Fruit fly (Drosophila melanogaster) whole organism, embryonic: ENCODE measurements around the gene CG13085.

ENCODE experiments used
- Awh ChIP-seq: fragments of 200-800 bp; sonication (Bioruptor generic); IDR thresholded peaks from 2 replicates; pipeline ENCODE4, ENCODE4 v1.3.6; 2022; ENCODE audit warnings: missing biosample characterization, missing genetic modification characterization
- Blimp-1 ChIP-seq: fragments of 200-800 bp; sonication (Bioruptor generic); optimal IDR thresholded peaks from 3 replicates; lab custom pipeline; 2018; ENCODE audit warnings: missing biosample characterization, missing genetic modification characterization, mild to moderate bottlenecking, moderate library complexity, missing genetic modification reagents
- CG12769 ChIP-seq: fragments of 200-800 bp; sonication (Bioruptor generic); optimal IDR thresholded peaks from 2 replicates; lab custom pipeline; 2019; ENCODE audit warnings: missing biosample characterization, mild to moderate bottlenecking, missing genetic modification characterization, moderate library complexity
- CG12942 ChIP-seq: fragments of 200-800 bp; sonication (Bioruptor generic); optimal IDR thresholded peaks from 3 replicates; lab custom pipeline; 2016; ENCODE audit warnings: missing biosample characterization, missing genetic modification characterization
- CG13287 ChIP-seq: fragments of 200-800 bp; sonication (Bioruptor generic); IDR thresholded peaks from 2 replicates; pipeline ENCODE4 v1.3.6; 2022; ENCODE audit warnings: missing biosample characterization, missing genetic modification characterization; ENCODE audit not compliant: partially characterized antibody
- CG17186 ChIP-seq: fragments of 200-800 bp; sonication (Bioruptor generic); optimal IDR thresholded peaks from 3 replicates; lab custom pipeline; 2017; ENCODE audit warnings: missing biosample characterization, missing genetic modification reagents, missing genetic modification characterization
- CG18476 ChIP-seq: fragments of 200-800 bp; sonication (Bioruptor generic); optimal IDR thresholded peaks from 2 replicates; lab custom pipeline; 2016; ENCODE audit warnings: missing biosample characterization, mild to moderate bottlenecking, missing genetic modification characterization
- CG18619 ChIP-seq: fragments of 200-800 bp; sonication (Bioruptor generic); optimal IDR thresholded peaks from 3 replicates; lab custom pipeline; 2017; ENCODE audit warnings: missing biosample characterization, mild to moderate bottlenecking, missing genetic modification characterization
- CG2678 ChIP-seq: fragments of 200-800 bp; sonication (Bioruptor generic); optimal IDR thresholded peaks from 3 replicates; lab custom pipeline; 2019; ENCODE audit warnings: missing biosample characterization, mild to moderate bottlenecking, missing genetic modification characterization, moderate library complexity
- CG2712 ChIP-seq: fragments of 200-800 bp; optimal IDR thresholded peaks from 3 replicates; lab custom pipeline; 2019; ENCODE audit warnings: missing biosample characterization, mild to moderate bottlenecking, missing genetic modification characterization, moderate library complexity
- CG2889 ChIP-seq: fragments of 200-800 bp; sonication (Bioruptor generic); IDR thresholded peaks from 3 replicates; pipeline ENCODE4 v1.3.6; 2022; ENCODE audit warnings: missing biosample characterization, missing genetic modification characterization
- CG30020 ChIP-seq: fragments of 200-800 bp; optimal IDR thresholded peaks from 2 replicates; lab custom pipeline; 2019; ENCODE audit warnings: missing biosample characterization, mild to moderate bottlenecking, missing genetic modification characterization, moderate library complexity
- CG30431 ChIP-seq: fragments of 200-800 bp; sonication (Bioruptor generic); optimal IDR thresholded peaks from 2 replicates; lab custom pipeline; 2017; ENCODE audit warnings: missing biosample characterization, missing genetic modification characterization
- CG3065 ChIP-seq: fragments of 200-800 bp; sonication (Bioruptor generic); optimal IDR thresholded peaks from 2 replicates; lab custom pipeline; 2016; ENCODE audit warnings: missing biosample characterization, missing genetic modification characterization
- CG32772 ChIP-seq: fragments of 200-800 bp; sonication (Bioruptor generic); IDR thresholded peaks from 2 replicates; pipeline ENCODE4 v1.3.6; 2022; ENCODE audit warnings: missing biosample characterization, missing genetic modification characterization
- CG33557 ChIP-seq: fragments of 200-800 bp; sonication (Bioruptor generic); optimal IDR thresholded peaks from 2 replicates; lab custom pipeline; 2019; ENCODE audit warnings: missing biosample characterization, mild to moderate bottlenecking, missing genetic modification characterization, moderate library complexity
- CG42726 ChIP-seq: fragments of 200-800 bp; sonication (Bioruptor generic); IDR thresholded peaks from 2 replicates; pipeline ENCODE4 v1.3.6; 2022; ENCODE audit warnings: missing biosample characterization, missing genetic modification characterization; ENCODE audit not compliant: partially characterized antibody
- CG4820 ChIP-seq: fragments of 200-800 bp; sonication (Bioruptor generic); optimal IDR thresholded peaks from 3 replicates; lab custom pipeline; 2016; ENCODE audit warnings: missing biosample characterization, missing genetic modification characterization
- CG7556 ChIP-seq: fragments of 200-800 bp; sonication (Bioruptor generic); optimal IDR thresholded peaks from 2 replicates; lab custom pipeline; 2017; ENCODE audit warnings: missing biosample characterization, mild to moderate bottlenecking, missing genetic modification characterization
- CG7987 ChIP-seq: fragments of 200-800 bp; sonication (Bioruptor generic); optimal IDR thresholded peaks from 2 replicates; lab custom pipeline; 2018; ENCODE audit warnings: missing biosample characterization, mild to moderate bottlenecking, missing genetic modification characterization, moderate library complexity
- CG8089 ChIP-seq: fragments of 200-800 bp; sonication (Bioruptor generic); optimal IDR thresholded peaks from 3 replicates; lab custom pipeline; 2016; ENCODE audit warnings: missing biosample characterization, missing genetic modification characterization
- CkIIα-i1 ChIP-seq: fragments of 200-800 bp; sonication (Bioruptor generic); IDR thresholded peaks from 2 replicates; pipeline ENCODE4 v1.3.6; 2022; ENCODE audit warnings: missing biosample characterization, missing genetic modification characterization
- Dip2 ChIP-seq: fragments of 200-800 bp; sonication (Bioruptor generic); IDR thresholded peaks from 2 replicates; pipeline ENCODE4 v1.3.6; 2022; ENCODE audit warnings: missing biosample characterization, missing genetic modification characterization
- Dip3 ChIP-seq: fragments of 200-800 bp; sonication (Bioruptor generic); optimal IDR thresholded peaks from 3 replicates; lab custom pipeline; 2016; ENCODE audit warnings: missing biosample characterization, missing genetic modification characterization
- Elba2 ChIP-seq: fragments of 200-800 bp; sonication (Bioruptor generic); optimal IDR thresholded peaks from 3 replicates; lab custom pipeline; 2016; ENCODE audit warnings: missing biosample characterization, missing genetic modification characterization
- Hr39 ChIP-seq: fragments of >200 bp; optimal IDR thresholded peaks from 2 replicates; lab custom pipeline; 2017
- Hsf ChIP-seq: fragments of 200-800 bp; sonication (Bioruptor generic); optimal IDR thresholded peaks from 3 replicates; lab custom pipeline; 2016; ENCODE audit warnings: missing biosample characterization, missing genetic modification characterization
- Lhr ChIP-seq: fragments of 200-800 bp; sonication (Bioruptor generic); optimal IDR thresholded peaks from 3 replicates; lab custom pipeline; 2017; ENCODE audit warnings: mild to moderate bottlenecking, missing biosample characterization, missing genetic modification reagents, missing genetic modification characterization
- NK7.1 ChIP-seq: fragments of 200-800 bp; sonication (Bioruptor generic); optimal IDR thresholded peaks from 3 replicates; lab custom pipeline; 2016; ENCODE audit warnings: missing biosample characterization, missing genetic modification characterization
- Rfx ChIP-seq: fragments of 200-800 bp; sonication (Bioruptor generic); IDR thresholded peaks from 2 replicates; pipeline ENCODE4 v1.3.6; 2022; ENCODE audit warnings: missing biosample characterization, missing genetic modification characterization
- Xbp1 ChIP-seq: fragments of 200-800 bp; sonication (Bioruptor generic); optimal IDR thresholded peaks from 3 replicates; lab custom pipeline; 2016; ENCODE audit warnings: missing biosample characterization, mild to moderate bottlenecking, missing genetic modification characterization
- YL-1 ChIP-seq: fragments of 200-800 bp; sonication (Bioruptor generic); optimal IDR thresholded peaks from 3 replicates; lab custom pipeline; 2017; ENCODE audit warnings: missing biosample characterization, mild to moderate bottlenecking, missing genetic modification characterization
- bsh ChIP-seq, 2 experiments: fragments of 200-800 bp; sonication (Bioruptor generic); optimal IDR thresholded peaks; 2 replicates each; lab custom pipeline; 2017 to 2018; ENCODE audit warnings: mild to moderate bottlenecking in 2 of 2, missing biosample characterization in 2 of 2, missing genetic modification characterization in 2 of 2, moderate library complexity in 1 of 2
- cas ChIP-seq: fragments of 200-800 bp; sonication (Bioruptor generic); IDR thresholded peaks from 2 replicates; pipeline ENCODE4 v1.3.6; 2022; ENCODE audit warnings: missing biosample characterization, missing genetic modification characterization
- chm ChIP-seq: fragments of 200-800 bp; sonication (Bioruptor generic); IDR thresholded peaks from 2 replicates; pipeline ENCODE4 v1.3.6; 2022; ENCODE audit warnings: missing biosample characterization, missing genetic modification characterization
- cwo ChIP-seq: fragments of 200-800 bp; sonication (Bioruptor generic); optimal IDR thresholded peaks from 3 replicates; lab custom pipeline; 2017; ENCODE audit warnings: missing biosample characterization, missing genetic modification characterization, mild to moderate bottlenecking, moderate library complexity, missing genetic modification reagents
- ewg ChIP-seq: fragments of 200-800 bp; sonication (Bioruptor generic); optimal IDR thresholded peaks from 3 replicates; lab custom pipeline; 2017; ENCODE audit warnings: mild to moderate bottlenecking, missing biosample characterization, missing genetic modification reagents, missing genetic modification characterization
- fd3F ChIP-seq: fragments of 200-800 bp; sonication (Bioruptor generic); optimal IDR thresholded peaks from 2 replicates; lab custom pipeline; 2018; ENCODE audit warnings: missing biosample characterization, mild to moderate bottlenecking, missing genetic modification characterization, moderate library complexity
- fd64A ChIP-seq: fragments of 200-800 bp; sonication (Bioruptor generic); optimal IDR thresholded peaks from 3 replicates; lab custom pipeline; 2018; ENCODE audit warnings: missing biosample characterization, mild to moderate bottlenecking, missing genetic modification characterization
- gem ChIP-seq: fragments of 200-800 bp; sonication (Bioruptor generic); optimal IDR thresholded peaks from 2 replicates; lab custom pipeline; 2019; ENCODE audit warnings: missing biosample characterization, mild to moderate bottlenecking, missing genetic modification characterization, moderate library complexity
- otp ChIP-seq: fragments of 200-800 bp; sonication (Bioruptor generic); IDR thresholded peaks from 3 replicates; pipeline ENCODE4, ENCODE4 v1.3.6; 2022; ENCODE audit warnings: missing biosample characterization, missing genetic modification characterization
- psq ChIP-seq: fragments of 200-800 bp; sonication (Bioruptor generic); optimal IDR thresholded peaks from 2 replicates; lab custom pipeline; 2017; ENCODE audit warnings: missing biosample characterization, missing genetic modification characterization
- sd ChIP-seq: fragments of 200-800 bp; sonication (Bioruptor generic); optimal IDR thresholded peaks from 3 replicates; lab custom pipeline; 2018; ENCODE audit warnings: missing biosample characterization, mild to moderate bottlenecking, missing genetic modification characterization, moderate library complexity
- seq ChIP-seq: fragments of 200-800 bp; sonication (Bioruptor generic); IDR thresholded peaks from 2 replicates; pipeline ENCODE4 v1.3.6; 2022; ENCODE audit warnings: missing biosample characterization, missing genetic modification characterization
- tna ChIP-seq: fragments of 200-800 bp; sonication (Bioruptor generic); IDR thresholded peaks from 2 replicates; pipeline ENCODE4 v1.3.6; 2022; ENCODE audit warnings: missing biosample characterization, missing genetic modification characterization; ENCODE audit not compliant: partially characterized antibody
- unpg ChIP-seq: fragments of 200-800 bp; sonication (Bioruptor generic); optimal IDR thresholded peaks from 3 replicates; lab custom pipeline; 2018; ENCODE audit warnings: missing biosample characterization, mild to moderate bottlenecking, missing genetic modification characterization, moderate library complexity

Gene CG13085

dm6 chr2L:19438685-19439597, 15.1 kb downstream of the CG13085 start (continued):
- TF ChIP-seq CG4820 (GFP tag; lab: Kevin White, UChicago) (no peak), tna (GFP tag; lab: Robert Waterston, UW) (peak; percentile 51; the same call in 1 of the 2 replicates), CG12769 (tag; lab: Kevin White, UChicago) (peak; percentile 44), otp (GFP tag; lab: Robert Waterston, UW) (no peak), Xbp1 (GFP tag; lab: Kevin White, UChicago) (no peak), cas (GFP tag; lab: Robert Waterston, UW) (no peak), gem (peak; percentile 8), Dip2 (no peak), Blimp-1 (GFP tag; lab: Kevin White, UChicago) (peak; percentile 99), unpg (GFP tag; lab: Kevin White, UChicago) (no peak), Rfx (no peak), cwo (GFP tag; lab: Kevin White, UChicago) (peak; percentile 86), sd (tag; lab: Kevin White, UChicago) (no peak), Lhr (GFP tag; lab: Kevin White, UChicago) (no peak), CG17186 (GFP tag; lab: Kevin White, UChicago) (no peak), CG13287 (GFP tag; lab: Robert Waterston, UW) (0 out of 2 replicates have a peak, but pooled peaks have one; percentile 11)

- TF ChIP-seq chm (peak; percentile 84), seq (GFP tag; lab: Robert Waterston, UW) (peak; percentile 89), CG18619 (GFP tag; lab: Kevin White, UChicago) (peak; percentile 81), psq (peak; percentile 31), CG18476 (peak; percentile 53), CG2712 (tag; lab: Kevin White, UChicago) (peak; percentile 75), CG2678 (tag; lab: Kevin White, UChicago) (peak; percentile 85), NK7.1 (GFP tag; lab: Kevin White, UChicago) (peak; percentile 66), CG30020 (tag; lab: Kevin White, UChicago) (peak; percentile 16), Hsf (GFP tag; lab: Kevin White, UChicago) (peak; percentile 69), CG32772 (peak; percentile 62), fd3F (GFP tag; lab: Kevin White, UChicago) (peak; percentile 88), Dip3 (GFP tag; lab: Kevin White, UChicago) (peak; percentile 49), CG42726 (GFP tag; lab: Robert Waterston, UW) (no peak), CG8089 (GFP tag; lab: Kevin White, UChicago) (peak; percentile 54), CG2889 (GFP tag; lab: Robert Waterston, UW) (peak; percentile 69; the same call in 2 of the 3 replicates), YL-1 (peak; percentile 64), Hr39 (lab: Kevin White, UChicago) (no peak), CG30431 (GFP tag; lab: Kevin White, UChicago) (peak; percentile 48), CG12942 (GFP tag; lab: Kevin White, UChicago) (peak; percentile 59), CG33557 (peak; percentile 45), ewg (GFP tag; lab: Kevin White, UChicago) (peak; percentile 78), bsh (GFP tag; optimal IDR thresholded peaks at IDR 0.05; lab: Kevin White, UChicago) (peak in 1 of 2 experiments; percentile 77), CG17186 (GFP tag; lab: Kevin White, UChicago) (no peak), Elba2 (no peak), fd64A (GFP tag; lab: Kevin White, UChicago) (peak; percentile 14), CG3065 (GFP tag; lab: Kevin White, UChicago) (peak; percentile 77), CG7556 (GFP tag; lab: Kevin White, UChicago) (peak; percentile 81), CkIIα-i1 (no peak), Awh (GFP tag; lab: Robert Waterston, UW) (peak; percentile 88), CG7987 (GFP tag; lab: Kevin White, UChicago) (peak; percentile 59)
Measured at dm6 chr2L:19439598-19440230, 15.9 kb downstream of the CG13085 start.
